Fruit fly (Drosophila melanogaster): ENCODE measurements around the gene Ski6.

The Ski6 gene

dm6 chr2L:13205256-13205655, 17.0 kb downstream of the Ski6 start (continued):
- TF ChIP-seq CG15514 (GFP tag; optimal IDR thresholded peaks at IDR 0.05) (peak; percentile 52), CG34224 (GFP tag; IDR thresholded peaks at IDR 0.05; ENCODE audit: partially characterized antibody) (peak; percentile 29; the same call in 1 of the 3 replicates), CG12071 (GFP tag; optimal IDR thresholded peaks at IDR 0.05) (peak; percentile 61), sug (tag; optimal IDR thresholded peaks at IDR 0.05) (no peak), repo (GFP tag; optimal IDR thresholded peaks at IDR 0.05) (no peak), CG9727 (GFP tag; optimal IDR thresholded peaks at IDR 0.05) (peak; percentile 70), CG16779 (GFP tag; IDR thresholded peaks at IDR 0.05) (no peak), bbx (GFP tag; IDR thresholded peaks at IDR 0.05; ENCODE audit: partially characterized antibody) (no peak), CG6689 (GFP tag; IDR thresholded peaks at IDR 0.05) (no peak), HLH3B (GFP tag; IDR thresholded peaks at IDR 0.05) (peak; percentile 30; the same call in 1 of the 2 replicates), Dip3 (GFP tag; optimal IDR thresholded peaks at IDR 0.05) (peak; percentile 22), fu2 (GFP tag; optimal IDR thresholded peaks at IDR 0.05) (no peak), CG13287 (GFP tag; IDR thresholded peaks at IDR 0.05; ENCODE audit: partially characterized antibody) (peak; percentile 14; the same call in 1 of the 2 replicates), gce (GFP tag; IDR thresholded peaks at IDR 0.05) (peak; percentile 70; the same call in 2 of the 3 replicates), Tbp (GFP tag; optimal IDR thresholded peaks at IDR 0.05) (no peak), tll (GFP tag; optimal IDR thresholded peaks at IDR 0.05) (peak in 1 of 2 experiments; percentile 64), CG1647 (GFP tag; optimal IDR thresholded peaks at IDR 0.05) (no peak), CG10431 (GFP tag; optimal IDR thresholded peaks at IDR 0.05) (no peak), CG11085 (GFP tag; IDR thresholded peaks at IDR 0.05) (no peak), CG2199 (GFP tag; IDR thresholded peaks at IDR 0.05) (peak; percentile 88; the same call in 2 of the 3 replicates), dysf (GFP tag; IDR thresholded peaks at IDR 0.05) (peak; percentile 29; the same call in 1 of the 3 replicates), CG17359 (tag; optimal IDR thresholded peaks at IDR 0.05) (peak; percentile 20), CG10366 (GFP tag; IDR thresholded peaks at IDR 0.05) (no peak), kni (GFP tag; optimal IDR thresholded peaks at IDR 0.05) (peak; percentile 83), hkb (optimal IDR thresholded peaks at IDR 0.05) (no peak), hkb (GFP tag; IDR thresholded peaks at IDR 0.05) (peak; percentile 79), unc-4 (GFP tag; IDR thresholded peaks at IDR 0.05; ENCODE audit: partially characterized antibody) (no peak), exex (tag; optimal IDR thresholded peaks at IDR 0.05) (no peak), HLH4C (GFP tag; IDR thresholded peaks at IDR 0.05; ENCODE audit: partially characterized antibody) (no peak), gt (GFP tag; IDR thresholded peaks at IDR 0.05) (no peak), ranshi (GFP tag; IDR thresholded peaks at IDR 0.05) (no peak; the same call in 1 of the 2 replicates), CG10565 (GFP tag; optimal IDR thresholded peaks at IDR 0.05) (no peak), gsb-n (tag; optimal IDR thresholded peaks at IDR 0.05) (no peak), kay (GFP tag; optimal IDR thresholded peaks at IDR 0.05) (no peak), Xrp1 (GFP tag; IDR thresholded peaks at IDR 0.05) (peak; percentile 44; the same call in 1 of the 2 replicates), pfk (GFP tag; optimal IDR thresholded peaks at IDR 0.05) (peak; percentile 56), Hsf (GFP tag; optimal IDR thresholded peaks at IDR 0.05) (no peak), CG33557 (GFP tag; optimal IDR thresholded peaks at IDR 0.05) (peak; percentile 5), E2f1 (GFP tag; IDR thresholded peaks at IDR 0.05) (no peak), zen (tag; optimal IDR thresholded peaks at IDR 0.05) (no peak), Max (GFP tag; optimal IDR thresholded peaks at IDR 0.05) (no peak), p53 (GFP tag; optimal IDR thresholded peaks at IDR 0.05) (peak; percentile 25), CG2120 (GFP tag; optimal IDR thresholded peaks at IDR 0.05) (peak; percentile 5), CG2875 (GFP tag; optimal IDR thresholded peaks at IDR 0.05) (peak; percentile 10), Deaf1 (tag; optimal IDR thresholded peaks at IDR 0.05) (peak; percentile 44), CG5953 (GFP tag; IDR thresholded peaks at IDR 0.05) (0 out of 2 replicates have a peak, but pooled peaks have one; percentile 27), MTF-1 (GFP tag; optimal IDR thresholded peaks at IDR 0.05; ENCODE audit: borderline replicate concordance) (peak; percentile 36), ewg (GFP tag; optimal IDR thresholded peaks at IDR 0.05) (peak; percentile 92), pan (optimal IDR thresholded peaks at IDR 0.05) (no peak), pan (GFP tag; optimal IDR thresholded peaks at IDR 0.05 in 1 of 2, IDR thresholded peaks at IDR 0.05 in 1 of 2) (no peak)

Measured in whole organism, embryonic.